Worm (Caenorhabditis elegans) whole organism, L2 larva: Measurements from ENCODE around the gene gpa-6.

Experiments used
- F13H6.1 ChIP-seq: sonication (generic microtip); optimal IDR thresholded peaks from 2 replicates; lab custom pipeline; 2016; ENCODE audit warnings: missing genetic modification characterization, missing compliant biosample characterization
- Y55F3AM.14 ChIP-seq: fragments of 200-800 bp; sonication (Bioruptor generic); optimal IDR thresholded peaks from 2 replicates; lab custom pipeline; 2018; ENCODE audit warnings: mild to moderate bottlenecking, missing genetic modification characterization, missing compliant biosample characterization
- ZK546.5 ChIP-seq: sonication (generic microtip); optimal IDR thresholded peaks from 2 replicates; lab custom pipeline; 2017; ENCODE audit warnings: missing biosample characterization, missing genetic modification characterization
- ceh-16 ChIP-seq: fragments of 150-350 bp; optimal IDR thresholded peaks from 2 replicates; lab custom pipeline; 2014; ENCODE audit warnings: missing biosample characterization, missing genetic modification characterization
- egl-27 ChIP-seq: sonication (generic microtip); optimal IDR thresholded peaks from 3 replicates; lab custom pipeline; 2017; ENCODE audit warnings: missing biosample characterization, missing genetic modification reagents, missing genetic modification characterization
- fos-1 ChIP-seq: fragments of 150-350 bp; optimal IDR thresholded peaks from 2 replicates; lab custom pipeline; 2014; ENCODE audit warnings: missing biosample characterization, missing genetic modification characterization
- lin-13 ChIP-seq: fragments of 150-350 bp; optimal IDR thresholded peaks from 2 replicates; lab custom pipeline; 2014; ENCODE audit warnings: missing biosample characterization, missing genetic modification reagents, missing genetic modification characterization
- nhr-10 ChIP-seq: sonication (generic microtip); optimal IDR thresholded peaks from 2 replicates; lab custom pipeline; 2017; ENCODE audit warnings: missing biosample characterization, missing genetic modification characterization
- nhr-25 ChIP-seq: fragments of 150-350 bp; sonication (generic microtip); optimal IDR thresholded peaks from 3 replicates; lab custom pipeline; 2014; ENCODE audit warnings: missing biosample characterization, missing genetic modification characterization
- nhr-77 ChIP-seq: fragments of 150-350 bp; optimal IDR thresholded peaks from 2 replicates; lab custom pipeline; 2014; ENCODE audit warnings: missing biosample characterization, missing genetic modification characterization
- snpc-4 ChIP-seq: fragments of 150-350 bp; optimal IDR thresholded peaks from 2 replicates; lab custom pipeline; 2014; ENCODE audit warnings: missing biosample characterization, missing genetic modification characterization
- unc-39 ChIP-seq: fragments of 150-350 bp; optimal IDR thresholded peaks from 2 replicates; lab custom pipeline; 2014; ENCODE audit warnings: missing biosample characterization, missing genetic modification characterization
- unc-62 ChIP-seq: fragments of 150-350 bp; optimal IDR thresholded peaks from 2 replicates; lab custom pipeline; 2014; ENCODE audit warnings: missing biosample characterization, missing genetic modification reagents, missing genetic modification characterization
- zag-1 ChIP-seq: fragments of 150-350 bp; optimal IDR thresholded peaks from 2 replicates; lab custom pipeline; 2014; ENCODE audit warnings: missing biosample characterization, missing genetic modification characterization

- TF ChIP-seq ceh-16 (no peak), nhr-10 (no peak), snpc-4 (no peak), unc-62 (GFP tag; lab: Kevin White, UChicago) (no peak), lin-13 (GFP tag; lab: Kevin White, UChicago) (no peak), F13H6.1 (tag; lab: Kevin White, UChicago) (no peak), unc-39 (no peak), zag-1 (tag; lab: Kevin White, UChicago) (no peak), egl-27 (tag; lab: Kevin White, UChicago) (no peak), ZK546.5 (tag; lab: Kevin White, UChicago) (no peak), fos-1 (tag; lab: Kevin White, UChicago) (peak; percentile 68), Y55F3AM.14 (no peak), nhr-25 (tag; lab: Kevin White, UChicago) (no peak), nhr-77 (tag; lab: Kevin White, UChicago) (no peak)
These were observed 27.8 kb upstream of the gpa-6 start for ce11 chrX:13163185-13163584.
